Worm (Caenorhabditis elegans): ENCODE data around the gene C46C2.7.

- TF ChIP-seq him-1 (tag; optimal IDR thresholded peaks at IDR 0.05) (no peak), W03F9.2 (tag; optimal IDR thresholded peaks at IDR 0.05) (no peak), dao-5 (tag; optimal IDR thresholded peaks at IDR 0.05) (no peak)
Measured at ce11 chrIV:9146111-9146510, 48.5 kb upstream of the C46C2.7 start, which contains the start of gene daf-10.

Measured in whole organism, L4/young adult.